Worm (Caenorhabditis elegans): ENCODE data around the gene F42C5.3.

DNA sequence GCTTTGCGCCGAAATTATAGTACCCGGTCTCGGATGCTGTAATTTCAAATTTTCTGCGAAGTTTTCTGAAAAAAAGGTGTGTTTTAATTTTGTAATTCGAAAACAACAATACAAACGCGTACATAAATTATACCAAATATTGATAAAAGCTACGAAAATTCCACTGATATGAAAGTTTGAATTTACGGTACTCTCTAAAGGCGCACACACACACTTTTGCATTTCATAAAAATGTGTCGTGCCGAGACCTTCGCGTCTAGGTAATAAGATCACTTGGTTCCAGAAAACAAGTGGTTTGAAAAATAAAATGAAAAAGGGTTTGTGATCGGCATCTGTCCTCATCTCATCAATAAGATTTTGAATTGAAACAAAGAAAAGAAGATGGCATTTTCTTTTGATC is 23.5 kb upstream of the F42C5.3 start:
- TF ChIP-seq cog-1 (tag; optimal IDR thresholded peaks at IDR 0.05) (no peak), ztf-23 (GFP tag; IDR thresholded peaks at IDR 0.05) (no peak), klf-2 (GFP tag; conservative IDR thresholded peaks at IDR 0.05) (no peak), ref-1 (GFP tag; conservative IDR thresholded peaks at IDR 0.05) (no peak), tab-1 (GFP tag; IDR thresholded peaks at IDR 0.05) (no peak), med-1 (GFP tag; optimal IDR thresholded peaks at IDR 0.05; ENCODE audit: insufficient read depth) (no peak), T22C8.4 (GFP tag; IDR thresholded peaks at IDR 0.05) (no peak)
